Worm (Caenorhabditis elegans) whole organism, L3 larva: ENCODE results near the gene his-16.

ENCODE experiments used
- aly-2 ChIP-seq: fragments of 150-350 bp; optimal IDR thresholded peaks from 2 replicates; lab custom pipeline; 2014; ENCODE audit warnings: missing biosample characterization, missing genetic modification characterization
- ceh-82 ChIP-seq: fragments of 150-350 bp; optimal IDR thresholded peaks from 2 replicates; lab custom pipeline; 2014; ENCODE audit warnings: missing biosample characterization, missing genetic modification characterization
- elt-1 ChIP-seq: fragments of 150-350 bp; optimal IDR thresholded peaks from 2 replicates; lab custom pipeline; 2014; ENCODE audit warnings: missing biosample characterization, missing genetic modification characterization
- elt-3 ChIP-seq, 3 experiments: fragments of 150-350 bp in 1 of 3; sonication (generic microtip) in 2 of 3; optimal IDR thresholded peaks; 2 replicates in 2 of 3; 4 replicates in 1 of 3; lab custom pipeline; 2014 to 2017; ENCODE audit warnings: missing biosample characterization in 3 of 3, missing genetic modification characterization in 3 of 3
- fos-1 ChIP-seq: fragments of 150-350 bp; optimal IDR thresholded peaks from 2 replicates; lab custom pipeline; 2014; ENCODE audit warnings: missing biosample characterization, missing genetic modification characterization
- lin-39 ChIP-seq: fragments of 150-350 bp; optimal IDR thresholded peaks from 2 replicates; lab custom pipeline; 2018; ENCODE audit warnings: missing biosample characterization, missing genetic modification reagents, missing genetic modification characterization
- nhr-11 ChIP-seq: fragments of 150-350 bp; optimal IDR thresholded peaks from 2 replicates; lab custom pipeline; 2014; ENCODE audit warnings: missing biosample characterization, missing genetic modification characterization
- nhr-67 ChIP-seq: fragments of 150-350 bp; optimal IDR thresholded peaks from 2 replicates; lab custom pipeline; 2014; ENCODE audit warnings: missing biosample characterization, missing genetic modification characterization
- tbx-2 ChIP-seq: sonication (generic microtip); optimal IDR thresholded peaks from 2 replicates; lab custom pipeline; 2016; ENCODE audit warnings: mild to moderate bottlenecking, missing genetic modification characterization, missing compliant biosample characterization
- unc-62 ChIP-seq: fragments of 150-350 bp; sonication (generic microtip); optimal IDR thresholded peaks from 4 replicates; lab custom pipeline; 2014; ENCODE audit warnings: missing biosample characterization, missing genetic modification reagents, missing genetic modification characterization
- zag-1 ChIP-seq: fragments of 150-350 bp; optimal IDR thresholded peaks from 2 replicates; lab custom pipeline; 2014; ENCODE audit warnings: missing biosample characterization, missing genetic modification characterization

ce11 chrII:13855352-13855751 is 37.4 kb upstream of the his-16 start:
- TF ChIP-seq tbx-2 (no peak), ceh-82 (tag; lab: Kevin White, UChicago) (no peak), lin-39 (no peak), elt-3 (tag; optimal IDR thresholded peaks at IDR 0.05; lab: Kevin White, UChicago) (no peak), elt-1 (tag; lab: Kevin White, UChicago) (no peak), fos-1 (tag; lab: Kevin White, UChicago) (no peak), nhr-67 (tag; lab: Kevin White, UChicago) (no peak), aly-2 (tag; lab: Kevin White, UChicago) (no peak), unc-62 (GFP tag; lab: Kevin White, UChicago) (no peak), zag-1 (tag; lab: Kevin White, UChicago) (no peak), nhr-11 (tag; lab: Kevin White, UChicago) (no peak)
